Fruit fly (Drosophila melanogaster) whole organism, adult: ENCODE data around the gene CG43784.
"Not testable (repeated sequence)": the region's sequence is repeated elsewhere in the genome, so short reads cannot be mapped to it uniquely, and the experiment has no call there.

Experiments
- CG11617 ChIP-seq: fragments of 200-800 bp; sonication (Bioruptor generic); optimal IDR thresholded peaks from 2 replicates; lab custom pipeline; 2017; ENCODE audit warnings: mild to moderate bottlenecking, missing biosample characterization, missing genetic modification reagents, missing genetic modification characterization
- CG12768 ChIP-seq: fragments of 200-800 bp; sonication (Bioruptor generic); optimal IDR thresholded peaks from 2 replicates; lab custom pipeline; 2017; ENCODE audit warnings: missing biosample characterization, missing genetic modification characterization, mild to moderate bottlenecking, moderate library complexity, missing genetic modification reagents
- CG14711 ChIP-seq: fragments of 200-800 bp; sonication (Bioruptor generic); optimal IDR thresholded peaks from 2 replicates; lab custom pipeline; 2018; ENCODE audit warnings: missing biosample characterization, mild to moderate bottlenecking, missing genetic modification characterization, moderate library complexity
- CG1620 ChIP-seq: fragments of 200-800 bp; sonication (Bioruptor generic); optimal IDR thresholded peaks from 2 replicates; lab custom pipeline; 2016; ENCODE audit warnings: missing biosample characterization, missing genetic modification characterization
- CG33017 ChIP-seq: fragments of 200-800 bp; sonication (Bioruptor generic); optimal IDR thresholded peaks from 2 replicates; lab custom pipeline; 2018; ENCODE audit warnings: missing biosample characterization, mild to moderate bottlenecking, missing genetic modification characterization, moderate library complexity
- CG5204 ChIP-seq: fragments of 200-800 bp; sonication (Bioruptor generic); optimal IDR thresholded peaks from 2 replicates; lab custom pipeline; 2016; ENCODE audit warnings: missing biosample characterization, missing genetic modification characterization
- CG7045 ChIP-seq: fragments of 200-800 bp; sonication (Bioruptor generic); optimal IDR thresholded peaks from 2 replicates; lab custom pipeline; 2017; ENCODE audit warnings: missing biosample characterization, mild to moderate bottlenecking, missing genetic modification characterization
- CG7101 ChIP-seq: fragments of 200-800 bp; sonication (Bioruptor generic); optimal IDR thresholded peaks from 2 replicates; lab custom pipeline; 2018; ENCODE audit warnings: missing biosample characterization, mild to moderate bottlenecking, missing genetic modification characterization, moderate library complexity
- Clk ChIP-seq: fragments of 200-800 bp; sonication (Bioruptor generic); optimal IDR thresholded peaks from 2 replicates; lab custom pipeline; 2017; ENCODE audit warnings: missing biosample characterization, missing genetic modification characterization
- Crg-1 ChIP-seq: fragments of 200-800 bp; sonication (Bioruptor generic); optimal IDR thresholded peaks from 2 replicates; lab custom pipeline; 2016; ENCODE audit warnings: missing biosample characterization, missing genetic modification characterization
- Hr96 ChIP-seq: fragments of 200-800 bp; sonication (Bioruptor generic); optimal IDR thresholded peaks from 2 replicates; lab custom pipeline; 2016; ENCODE audit warnings: missing biosample characterization, missing genetic modification characterization
- Mnt ChIP-seq: fragments of 200-800 bp; sonication (Bioruptor generic); optimal IDR thresholded peaks from 2 replicates; lab custom pipeline; 2016; ENCODE audit warnings: missing biosample characterization, mild to moderate bottlenecking, missing genetic modification characterization
- bab1 ChIP-seq: fragments of 200-800 bp; sonication (Bioruptor generic); optimal IDR thresholded peaks from 3 replicates; lab custom pipeline; 2019; ENCODE audit warnings: missing biosample characterization, mild to moderate bottlenecking, missing genetic modification characterization, moderate library complexity
- cic ChIP-seq: fragments of 200-800 bp; sonication (Bioruptor generic); optimal IDR thresholded peaks from 2 replicates; lab custom pipeline; 2017; ENCODE audit warnings: missing biosample characterization, mild to moderate bottlenecking, missing genetic modification characterization, moderate library complexity
- cnc ChIP-seq, 2 experiments: fragments of >200 bp; optimal IDR thresholded peaks; 2 replicates each; lab custom pipeline; 2017
- kay ChIP-seq: fragments of 200-800 bp; sonication (Bioruptor generic); peaks from one replicate; lab custom pipeline; 2016; ENCODE audit warnings: missing biosample characterization, missing genetic modification characterization, borderline replicate concordance
- ovo ChIP-seq: fragments of 200-800 bp; sonication (Bioruptor generic); optimal IDR thresholded peaks from 2 replicates; lab custom pipeline; 2016; ENCODE audit warnings: missing biosample characterization, missing genetic modification characterization
- pad ChIP-seq: fragments of 200-800 bp; sonication (Bioruptor generic); optimal IDR thresholded peaks from 3 replicates; lab custom pipeline; 2017; ENCODE audit warnings: missing biosample characterization, missing genetic modification characterization, mild to moderate bottlenecking, moderate library complexity, missing genetic modification reagents
- tj ChIP-seq: fragments of 200-800 bp; sonication (Bioruptor generic); optimal IDR thresholded peaks from 3 replicates; lab custom pipeline; 2017; ENCODE audit warnings: missing biosample characterization, mild to moderate bottlenecking, missing genetic modification characterization, moderate library complexity
- toe ChIP-seq: fragments of 200-800 bp; sonication (Bioruptor generic); optimal IDR thresholded peaks from 2 replicates; lab custom pipeline; 2016; ENCODE audit warnings: missing biosample characterization, missing genetic modification characterization

Gene CG43784

DNA sequence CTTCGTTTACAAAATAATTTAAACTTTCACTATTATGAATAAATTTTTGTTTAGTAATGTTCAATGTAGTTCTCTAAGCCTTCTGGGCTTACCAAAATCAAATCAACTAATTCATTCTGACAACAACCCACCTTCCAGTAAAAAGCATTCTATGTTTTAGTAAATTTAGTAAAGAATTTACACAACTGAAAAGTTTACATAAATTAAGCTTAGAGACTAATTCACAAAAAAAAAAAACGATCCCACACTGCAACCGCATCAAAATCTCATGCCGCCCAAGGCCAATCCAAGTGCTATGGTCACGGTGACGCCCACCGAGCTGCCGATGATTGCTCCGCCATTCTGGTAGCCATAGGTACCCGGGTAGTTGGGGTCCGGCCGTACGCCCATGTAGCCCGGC is at the start of gene CG43784:
Gene CG43784 (minus strand): TSS at position 101 of the 400 bp plus-strand sequence.
- not testable (repeated sequence) for TF ChIP-seq CG5204; cic (GFP tag; lab: Kevin White, UChicago); Hr96 (GFP tag; lab: Kevin White, UChicago)

DNA sequence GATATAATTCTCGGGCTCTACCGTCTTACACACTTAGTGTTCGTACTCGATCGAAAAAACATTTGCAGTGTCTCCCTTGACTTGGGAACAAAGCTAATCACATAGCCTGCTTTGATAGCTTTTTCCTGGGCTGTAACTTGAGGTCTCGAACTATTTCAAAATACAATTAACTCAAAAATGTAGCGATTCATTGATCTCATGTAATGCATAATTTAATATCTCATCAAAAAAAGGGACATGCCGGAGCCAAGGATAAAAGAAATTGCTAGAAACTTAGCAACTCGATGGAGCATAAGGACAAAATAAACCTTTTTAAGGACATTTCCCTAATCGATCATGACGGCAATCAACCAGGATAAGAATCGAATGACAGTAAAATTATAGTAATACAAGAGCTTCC is 43.9 kb upstream of the CG43784 start, which contains the start of gene lky:
Gene lky (minus strand): TSS at position 101 of the 400 bp plus-strand sequence.
- TF ChIP-seq cic (GFP tag; lab: Kevin White, UChicago) (no peak), CG5204 (no peak), Clk (GFP tag; lab: Kevin White, UChicago) (no peak), CG14711 (no peak), tj (GFP tag; lab: Kevin White, UChicago) (no peak), CG1620 (no peak), toe (GFP tag; lab: Kevin White, UChicago) (no peak), cnc (optimal IDR thresholded peaks at IDR 0.05; lab: Kevin White, UChicago) (no peak), CG7101 (no peak), CG7045 (GFP tag; lab: Kevin White, UChicago) (no peak), ovo (GFP tag; lab: Kevin White, UChicago) (no peak), kay (GFP tag; lab: Kevin White, UChicago) (no peak)

dm6 chrX:19964215-19964614 is 6.1 kb upstream of the CG43784 start:
- TF ChIP-seq CG5204 (peak; percentile 25), CG7045 (GFP tag; lab: Kevin White, UChicago) (no peak), pad (GFP tag; lab: Kevin White, UChicago) (no peak), toe (GFP tag; lab: Kevin White, UChicago) (no peak), ovo (GFP tag; lab: Kevin White, UChicago) (no peak), Hr96 (GFP tag; lab: Kevin White, UChicago) (peak; percentile 0), cic (GFP tag; lab: Kevin White, UChicago) (no peak), bab1 (GFP tag; lab: Kevin White, UChicago) (no peak), Crg-1 (GFP tag; lab: Kevin White, UChicago) (no peak), CG11617 (GFP tag; lab: Kevin White, UChicago) (peak; percentile 23), CG7101 (no peak), CG1620 (no peak), CG14711 (no peak), cnc (optimal IDR thresholded peaks at IDR 0.05; lab: Kevin White, UChicago) (no peak), Mnt (GFP tag; lab: Kevin White, UChicago) (no peak), kay (GFP tag; lab: Kevin White, UChicago) (no peak), tj (GFP tag; lab: Kevin White, UChicago) (no peak), CG12768 (GFP tag; lab: Kevin White, UChicago) (no peak), Clk (GFP tag; lab: Kevin White, UChicago) (no peak), CG33017 (tag; lab: Kevin White, UChicago) (peak; percentile 28)

dm6 chrX:19960881-19961347 is 2.8 kb upstream of the CG43784 start, which contains the start of gene Nep3:
Gene Nep3, plus strand, starts transcription at chrX:19961297.
- no peak for TF ChIP-seq bab1 (GFP tag; lab: Kevin White, UChicago)
- TF ChIP-seq CG7045 (GFP tag; lab: Kevin White, UChicago), result no peak
- TF ChIP-seq CG7101, result no peak
- no peak for TF ChIP-seq ovo (GFP tag; lab: Kevin White, UChicago)
- no peak for TF ChIP-seq cic (GFP tag; lab: Kevin White, UChicago)
- no peak for TF ChIP-seq kay (GFP tag; lab: Kevin White, UChicago)
- TF ChIP-seq CG12768 (GFP tag; lab: Kevin White, UChicago), result no peak
- no peak for TF ChIP-seq Mnt (GFP tag; lab: Kevin White, UChicago)
- TF ChIP-seq toe (GFP tag; lab: Kevin White, UChicago), result no peak

DNA sequence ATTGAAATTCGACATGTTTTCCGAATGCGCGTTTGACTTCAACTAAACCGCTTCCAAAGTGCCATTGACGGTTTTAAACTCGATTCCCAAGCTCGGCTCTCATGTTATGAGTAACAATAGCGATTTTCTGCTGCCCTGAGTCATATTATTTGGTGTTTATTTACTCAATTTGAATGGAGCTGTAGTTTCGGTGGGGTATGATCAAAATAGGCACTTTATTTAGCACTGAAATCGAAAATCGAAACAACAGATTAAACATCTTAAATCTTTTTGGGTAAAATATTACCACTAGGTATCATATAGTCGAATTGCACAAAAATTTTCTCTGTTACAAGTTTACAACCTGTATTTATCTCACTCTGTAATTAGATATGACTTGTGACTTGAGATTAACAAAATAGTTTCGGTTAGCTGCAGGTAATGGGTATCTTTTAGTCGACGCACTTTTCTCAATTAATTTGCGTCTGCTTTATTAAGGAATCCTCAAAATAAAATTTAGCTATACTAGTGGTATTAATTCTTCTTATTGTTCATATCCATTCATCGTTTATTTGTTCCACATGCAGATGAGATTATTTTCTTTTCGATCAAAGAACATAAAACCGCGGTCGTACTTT is 1.3 kb upstream of the CG43784 start, which contains the start of gene CG12655:
Gene CG12655 (minus strand): TSS at position 51 of the 617 bp plus-strand sequence.
- TF ChIP-seq CG7101, result no peak
- no peak for TF ChIP-seq CG33017 (tag; lab: Kevin White, UChicago)
- TF ChIP-seq tj (GFP tag; lab: Kevin White, UChicago), result no peak
- TF ChIP-seq pad (GFP tag; lab: Kevin White, UChicago), result no peak
- no peak for TF ChIP-seq CG5204
- no peak for TF ChIP-seq bab1 (GFP tag; lab: Kevin White, UChicago)
- TF ChIP-seq CG11617 (GFP tag; lab: Kevin White, UChicago), result no peak
- no peak for TF ChIP-seq Clk (GFP tag; lab: Kevin White, UChicago)
- TF ChIP-seq Hr96 (GFP tag; lab: Kevin White, UChicago), result no peak
- no peak for TF ChIP-seq Crg-1 (GFP tag; lab: Kevin White, UChicago)
- no peak for TF ChIP-seq kay (GFP tag; lab: Kevin White, UChicago)
- TF ChIP-seq cic (GFP tag; lab: Kevin White, UChicago), result no peak
- no peak for TF ChIP-seq ovo (GFP tag; lab: Kevin White, UChicago)
- no peak for TF ChIP-seq CG7045 (GFP tag; lab: Kevin White, UChicago)
- TF ChIP-seq CG12768 (GFP tag; lab: Kevin White, UChicago), result no peak
- no peak for TF ChIP-seq Mnt (GFP tag; lab: Kevin White, UChicago)
- TF ChIP-seq CG1620, result no peak

- not testable (repeated sequence) for TF ChIP-seq CG5204; pad (GFP tag; lab: Kevin White, UChicago); kay (GFP tag; lab: Kevin White, UChicago)
These were observed 4.6 kb downstream of the CG43784 start, which contains the start of gene CG45494 for dm6 chrX:19953508-19953907. Gene CG45494, minus strand, starts transcription at chrX:19953608.
